Worm (Caenorhabditis elegans) whole organism, mixed stage, embryonic: ENCODE measurements around the gene nhr-25.

ENCODE experiments used
- elt-3 ChIP-seq: fragments of 150-350 bp; optimal IDR thresholded peaks from 2 replicates; lab custom pipeline; 2014; ENCODE audit warnings: missing biosample characterization, missing genetic modification characterization
- lin-13 ChIP-seq: fragments of 150-350 bp; optimal IDR thresholded peaks from 2 replicates; lab custom pipeline; 2014; ENCODE audit warnings: missing biosample characterization, missing genetic modification characterization
- lsy-2 ChIP-seq: fragments of 150-350 bp; optimal IDR thresholded peaks from 2 replicates; lab custom pipeline; 2014; ENCODE audit warnings: missing biosample characterization, missing genetic modification characterization
- mab-5 ChIP-seq: fragments of 150-350 bp; optimal IDR thresholded peaks from 2 replicates; lab custom pipeline; 2014; ENCODE audit warnings: missing biosample characterization, missing genetic modification characterization
- mls-2 ChIP-seq: sonication (generic microtip); optimal IDR thresholded peaks from 2 replicates; lab custom pipeline; 2016; ENCODE audit warnings: mild to moderate bottlenecking, missing genetic modification characterization, moderate library complexity, missing compliant biosample characterization
- pha-4 ChIP-seq: fragments of 150-350 bp; optimal IDR thresholded peaks from 2 replicates; lab custom pipeline; 2018; ENCODE audit warnings: missing biosample characterization, missing genetic modification reagents, missing genetic modification characterization

ce11 chrX:12965163-12965562, 43.1 kb upstream of the nhr-25 start, which contains the start of gene frpr-2:
- TF ChIP-seq mls-2 (tag; lab: Kevin White, UChicago), result no peak
- no peak for TF ChIP-seq mab-5 (tag; lab: Kevin White, UChicago)
- no peak for TF ChIP-seq pha-4 (tag; lab: Kevin White, UChicago)
- TF ChIP-seq lin-13, result no peak
- TF ChIP-seq lsy-2, result no peak
- TF ChIP-seq elt-3 (tag; lab: Kevin White, UChicago), result no peak
